Worm (Caenorhabditis elegans) whole organism, L1 larva: Measurements from ENCODE around the gene Y46G5A.18.

Source experiments
- ama-1 ChIP-seq: fragments of 150-350 bp; optimal IDR thresholded peaks from 2 replicates; lab custom pipeline; 2014
- ceh-88 ChIP-seq: fragments of 200-800 bp; sonication (Bioruptor generic); IDR thresholded peaks from 2 replicates; pipeline ENCODE4 v1.3.6; 2022; ENCODE audit warnings: missing genetic modification characterization, missing compliant biosample characterization
- ceh-90 ChIP-seq: sonication (generic microtip); optimal IDR thresholded peaks from 2 replicates; lab custom pipeline; 2016; ENCODE audit warnings: missing genetic modification characterization, missing compliant biosample characterization
- elt-2 ChIP-seq: sonication (generic microtip); optimal IDR thresholded peaks from 2 replicates; lab custom pipeline; 2016; ENCODE audit warnings: missing genetic modification characterization, mild to moderate bottlenecking, inconsistent platforms, missing compliant biosample characterization, missing genetic modification reagents
- nhr-237 ChIP-seq: fragments of 150-350 bp; optimal IDR thresholded peaks from 2 replicates; lab custom pipeline; 2014; ENCODE audit warnings: missing biosample characterization, missing genetic modification characterization
- snpc-4 ChIP-seq: fragments of 150-350 bp; optimal IDR thresholded peaks from 2 replicates; lab custom pipeline; 2014; ENCODE audit warnings: missing biosample characterization, missing genetic modification characterization

DNA sequence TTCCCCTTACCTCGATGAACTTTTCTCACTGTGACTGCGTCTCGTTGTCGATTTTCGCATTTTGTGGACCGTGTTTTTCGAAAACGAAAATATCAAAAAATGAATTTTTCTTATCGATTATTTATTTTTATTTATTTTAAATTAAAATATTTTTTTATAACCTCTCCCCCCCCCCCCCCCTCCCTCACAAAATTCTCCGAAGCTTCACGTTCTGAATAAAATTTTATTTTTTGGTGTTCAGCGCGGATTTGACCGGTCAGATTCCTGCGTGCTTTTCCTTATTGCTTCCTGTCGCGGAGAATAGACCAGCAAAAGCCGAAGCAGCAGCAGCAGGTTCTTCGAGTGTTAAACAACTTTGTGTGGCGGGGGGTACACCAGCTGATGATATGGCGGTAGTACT is 13.4 kb upstream of the Y46G5A.18 start, which contains the start of gene Y46G5A.22:
- TF ChIP-seq nhr-237 (tag; lab: Kevin White, UChicago) (no peak), ceh-90 (no peak), snpc-4 (no peak), ama-1 (lab: Kevin White, UChicago) (no peak), ceh-88 (GFP tag; lab: Robert Waterston, UW) (no peak), elt-2 (no peak)
